Worm (Caenorhabditis elegans) whole organism, young adult: ENCODE results near the gene mdt-26.

Experiments used
- F10E7.11 ChIP-seq: sonication (generic microtip); optimal IDR thresholded peaks from 2 replicates; lab custom pipeline; 2017; ENCODE audit warnings: mild to moderate bottlenecking, missing genetic modification characterization, moderate library complexity, missing compliant biosample characterization
- F39B2.1 ChIP-seq: fragments of 200-800 bp; sonication (Bioruptor generic); IDR thresholded peaks from 2 replicates; pipeline ENCODE4 v1.3.6; 2022; ENCODE audit warnings: missing genetic modification reagents, missing genetic modification characterization, missing compliant biosample characterization
- F49E8.2 ChIP-seq: sonication (generic microtip); optimal IDR thresholded peaks from 3 replicates; lab custom pipeline; 2017; ENCODE audit warnings: missing genetic modification characterization, mild to moderate bottlenecking, missing compliant biosample characterization, antibody characterized with exemption, moderate library complexity; ENCODE audit not compliant: insufficient read depth
- K12H6.12 ChIP-seq: fragments of 200-800 bp; sonication (Bioruptor generic); optimal IDR thresholded peaks from 2 replicates; lab custom pipeline; 2018; ENCODE audit warnings: mild to moderate bottlenecking, missing genetic modification characterization, missing compliant biosample characterization
- T07F8.4 ChIP-seq: sonication (generic microtip); optimal IDR thresholded peaks from 2 replicates; lab custom pipeline; 2016; ENCODE audit warnings: mild to moderate bottlenecking, missing genetic modification characterization, moderate library complexity, missing compliant biosample characterization
- Y56A3A.18 ChIP-seq: fragments of 200-800 bp; sonication (Bioruptor generic); IDR thresholded peaks from 2 replicates; pipeline ENCODE4 v1.3.6; 2022; ENCODE audit warnings: missing genetic modification reagents, missing genetic modification characterization, missing compliant biosample characterization
- Y95B8A.8 ChIP-seq: fragments of 200-800 bp; sonication (Bioruptor generic); IDR thresholded peaks from 2 replicates; pipeline ENCODE4 v1.3.6; 2022; ENCODE audit warnings: missing genetic modification reagents, missing genetic modification characterization, missing compliant biosample characterization
- ama-1 ChIP-seq, 3 experiments: fragments of 150-350 bp in 1 of 3; sonication (generic microtip) in 2 of 3; optimal IDR thresholded peaks; 2 replicates each; lab custom pipeline; 2014 to 2018; ENCODE audit warnings: missing biosample characterization in 2 of 3, missing genetic modification characterization in 2 of 3, missing genetic modification reagents in 2 of 3
- atf-7 ChIP-seq: sonication (generic microtip); optimal IDR thresholded peaks from 2 replicates; lab custom pipeline; 2017; ENCODE audit warnings: mild to moderate bottlenecking, missing genetic modification characterization, missing compliant biosample characterization
- attf-5 ChIP-seq: fragments of 200-800 bp; sonication (Bioruptor generic); optimal IDR thresholded peaks from 2 replicates; lab custom pipeline; 2018; ENCODE audit warnings: mild to moderate bottlenecking, missing genetic modification characterization, missing compliant biosample characterization
- ccch-3 ChIP-seq: fragments of 200-800 bp; sonication (Bioruptor generic); optimal IDR thresholded peaks from 2 replicates; lab custom pipeline; 2018; ENCODE audit warnings: mild to moderate bottlenecking, missing genetic modification characterization, missing compliant biosample characterization
- cebp-2 ChIP-seq: fragments of 200-800 bp; sonication (Bioruptor generic); IDR thresholded peaks from 2 replicates; pipeline ENCODE4 v1.3.6; 2022; ENCODE audit warnings: missing genetic modification characterization, missing compliant biosample characterization
- ceh-27 ChIP-seq: fragments of 200-800 bp; sonication (Bioruptor generic); optimal IDR thresholded peaks from 2 replicates; lab custom pipeline; 2018; ENCODE audit warnings: mild to moderate bottlenecking, missing genetic modification characterization, moderate library complexity, missing compliant biosample characterization
- ceh-40 ChIP-seq: fragments of 200-800 bp; sonication (Bioruptor generic); IDR thresholded peaks from 2 replicates; pipeline ENCODE4 v1.3.6; 2022; ENCODE audit warnings: missing genetic modification characterization, missing compliant biosample characterization
- ceh-58 ChIP-seq: fragments of 200-800 bp; sonication (Bioruptor generic); IDR thresholded peaks from 2 replicates; pipeline ENCODE4 v1.3.6; 2022; ENCODE audit warnings: missing genetic modification characterization, missing compliant biosample characterization
- ceh-91 ChIP-seq: fragments of 200-800 bp; sonication (Bioruptor generic); IDR thresholded peaks from 2 replicates; pipeline ENCODE4 v1.3.6; 2022; ENCODE audit warnings: missing genetic modification reagents, missing genetic modification characterization, missing compliant biosample characterization
- chd-7 ChIP-seq: sonication (generic microtip); optimal IDR thresholded peaks from 2 replicates; lab custom pipeline; 2016; ENCODE audit warnings: mild to moderate bottlenecking, missing genetic modification characterization, moderate library complexity, missing compliant biosample characterization
- dpff-1 ChIP-seq: sonication (generic microtip); optimal IDR thresholded peaks from 2 replicates; lab custom pipeline; 2017; ENCODE audit warnings: mild to moderate bottlenecking, missing genetic modification characterization, missing compliant biosample characterization
- dpl-1 ChIP-seq: fragments of 150-350 bp; optimal IDR thresholded peaks from 2 replicates; lab custom pipeline; 2014; ENCODE audit warnings: missing biosample characterization, missing genetic modification reagents, missing genetic modification characterization
- egl-44 ChIP-seq: fragments of 200-800 bp; sonication (Bioruptor generic); IDR thresholded peaks from 2 replicates; pipeline ENCODE4 v1.3.6; 2022; ENCODE audit warnings: missing genetic modification reagents, missing genetic modification characterization, missing compliant biosample characterization
- ekl-4 ChIP-seq: fragments of 200-800 bp; sonication (Bioruptor generic); IDR thresholded peaks from 2 replicates; pipeline ENCODE4 v1.3.6; 2022; ENCODE audit warnings: missing genetic modification reagents, missing genetic modification characterization, missing compliant biosample characterization
- fkh-3 ChIP-seq: sonication (generic microtip); optimal IDR thresholded peaks from 2 replicates; lab custom pipeline; 2016; ENCODE audit warnings: mild to moderate bottlenecking, missing genetic modification characterization, missing compliant biosample characterization
- him-1 ChIP-seq: sonication (generic microtip); optimal IDR thresholded peaks from 2 replicates; lab custom pipeline; 2016; ENCODE audit warnings: missing genotype, missing genetic modification reagents, missing genetic modification characterization, missing compliant biosample characterization
- hlh-12 ChIP-seq: sonication (generic microtip); optimal IDR thresholded peaks from 2 replicates; lab custom pipeline; 2016; ENCODE audit warnings: missing genetic modification characterization, missing compliant biosample characterization
- hlh-26 ChIP-seq: fragments of 200-800 bp; sonication (Bioruptor generic); conservative IDR thresholded peaks from 2 replicates; pipeline ENCODE4 v1.3.6; 2022; ENCODE audit warnings: missing genetic modification reagents, missing genetic modification characterization, missing compliant biosample characterization
- hmg-1.2 ChIP-seq: fragments of 200-800 bp; sonication (Bioruptor generic); IDR thresholded peaks from 2 replicates; pipeline ENCODE4 v1.3.6; 2022; ENCODE audit warnings: missing genetic modification reagents, missing genetic modification characterization, missing compliant biosample characterization
- lag-1 ChIP-seq: fragments of 200-800 bp; sonication (Bioruptor generic); IDR thresholded peaks from 2 replicates; pipeline ENCODE4 v1.3.6; 2022; ENCODE audit warnings: missing genetic modification reagents, missing genetic modification characterization, missing compliant biosample characterization
- lin-26 ChIP-seq: fragments of 200-800 bp; sonication (Bioruptor generic); IDR thresholded peaks from 2 replicates; pipeline ENCODE4 v1.3.6; 2022; ENCODE audit warnings: missing genetic modification reagents, missing genetic modification characterization, missing compliant biosample characterization
- lin-35 ChIP-seq, 3 experiments: fragments of 150-350 bp in 2 of 3; sonication (generic microtip) in 1 of 3; optimal IDR thresholded peaks; 2 replicates each; lab custom pipeline; 2014 to 2018; ENCODE audit warnings: missing biosample characterization in 3 of 3, missing genetic modification characterization in 3 of 3, missing genetic modification reagents in 3 of 3
- lsl-1 ChIP-seq: fragments of 200-800 bp; sonication (Bioruptor generic); optimal IDR thresholded peaks from 2 replicates; lab custom pipeline; 2018; ENCODE audit warnings: mild to moderate bottlenecking, missing genetic modification characterization, moderate library complexity, missing compliant biosample characterization
- lsy-27 ChIP-seq: sonication (generic microtip); optimal IDR thresholded peaks from 2 replicates; lab custom pipeline; 2017; ENCODE audit warnings: missing genetic modification characterization, mild to moderate bottlenecking, missing compliant biosample characterization, antibody characterized with exemption, missing genotype, borderline replicate concordance; ENCODE audit not compliant: insufficient read depth
- madf-10 ChIP-seq: sonication (generic microtip); optimal IDR thresholded peaks from 2 replicates; lab custom pipeline; 2016; ENCODE audit warnings: mild to moderate bottlenecking, missing genetic modification characterization, missing compliant biosample characterization
- mcd-1 ChIP-seq: fragments of 200-800 bp; sonication (Bioruptor generic); IDR thresholded peaks from 2 replicates; pipeline ENCODE4 v1.3.6; 2022; ENCODE audit warnings: missing genetic modification reagents, missing genetic modification characterization, missing compliant biosample characterization
- nfyb-1 ChIP-seq: fragments of 200-800 bp; sonication (Bioruptor generic); IDR thresholded peaks from 2 replicates; pipeline ENCODE4 v1.3.6; 2022; ENCODE audit warnings: missing genetic modification reagents, missing genetic modification characterization, missing compliant biosample characterization
- nhr-80 ChIP-seq: sonication (generic microtip); optimal IDR thresholded peaks from 2 replicates; lab custom pipeline; 2016; ENCODE audit warnings: missing genetic modification characterization, missing compliant biosample characterization
- repo-1 ChIP-seq: sonication (generic microtip); optimal IDR thresholded peaks from 2 replicates; lab custom pipeline; 2017; ENCODE audit warnings: mild to moderate bottlenecking, missing genetic modification characterization, missing compliant biosample characterization
- rpc-1 ChIP-seq, 2 experiments: fragments of 150-350 bp in 1 of 2; sonication (generic microtip) in 1 of 2; optimal IDR thresholded peaks; 2 replicates each; lab custom pipeline; 2014 to 2018; ENCODE audit warnings: missing biosample characterization in 1 of 2, missing genetic modification characterization in 1 of 2, missing genetic modification reagents in 1 of 2, missing genotype in 1 of 2
- sdz-38 ChIP-seq: sonication (generic microtip); optimal IDR thresholded peaks from 2 replicates; lab custom pipeline; 2016; ENCODE audit warnings: missing genotype, missing genetic modification characterization, missing compliant biosample characterization
- sea-2 ChIP-seq: fragments of 200-800 bp; sonication (Bioruptor generic); IDR thresholded peaks from 2 replicates; pipeline ENCODE4 v1.3.6; 2022; ENCODE audit warnings: missing genetic modification characterization, missing compliant biosample characterization
- snpc-1.3 ChIP-seq: sonication (generic microtip); optimal IDR thresholded peaks from 2 replicates; lab custom pipeline; 2017; ENCODE audit warnings: missing genetic modification characterization, mild to moderate bottlenecking, missing compliant biosample characterization, antibody characterized with exemption, moderate library complexity, missing genotype, missing genetic modification reagents; ENCODE audit not compliant: insufficient read depth
- somi-1 ChIP-seq: fragments of 200-800 bp; sonication (Bioruptor generic); optimal IDR thresholded peaks from 2 replicates; lab custom pipeline; 2018; ENCODE audit warnings: mild to moderate bottlenecking, missing genetic modification characterization, missing compliant biosample characterization
- tbp1 ChIP-seq: fragments of 200-800 bp; sonication (Bioruptor generic); optimal IDR thresholded peaks from 2 replicates; lab custom pipeline; 2018; ENCODE audit warnings: mild to moderate bottlenecking, missing genetic modification characterization, missing compliant biosample characterization
- xnd-1 ChIP-seq: sonication (generic microtip); optimal IDR thresholded peaks from 2 replicates; lab custom pipeline; 2016; ENCODE audit warnings: missing genotype, missing genetic modification reagents, missing genetic modification characterization, missing compliant biosample characterization
- zfh-2 ChIP-seq: fragments of 200-800 bp; sonication (Bioruptor generic); conservative IDR thresholded peaks from 2 replicates; pipeline ENCODE4 v1.3.6; 2022; ENCODE audit warnings: missing genetic modification reagents, missing genetic modification characterization, missing compliant biosample characterization
- zim-3 ChIP-seq: sonication (generic microtip); optimal IDR thresholded peaks from 2 replicates; lab custom pipeline; 2017; ENCODE audit warnings: mild to moderate bottlenecking, missing genetic modification characterization, moderate library complexity, missing compliant biosample characterization
- ztf-26 ChIP-seq: sonication (generic microtip); optimal IDR thresholded peaks from 2 replicates; lab custom pipeline; 2017; ENCODE audit warnings: missing genetic modification characterization, missing compliant biosample characterization
- ztf-6 ChIP-seq: fragments of 200-800 bp; sonication (Bioruptor generic); IDR thresholded peaks from 2 replicates; pipeline ENCODE4 v1.3.6; 2022; ENCODE audit warnings: missing genetic modification reagents, missing genetic modification characterization, missing compliant biosample characterization

mdt-26 gene

DNA sequence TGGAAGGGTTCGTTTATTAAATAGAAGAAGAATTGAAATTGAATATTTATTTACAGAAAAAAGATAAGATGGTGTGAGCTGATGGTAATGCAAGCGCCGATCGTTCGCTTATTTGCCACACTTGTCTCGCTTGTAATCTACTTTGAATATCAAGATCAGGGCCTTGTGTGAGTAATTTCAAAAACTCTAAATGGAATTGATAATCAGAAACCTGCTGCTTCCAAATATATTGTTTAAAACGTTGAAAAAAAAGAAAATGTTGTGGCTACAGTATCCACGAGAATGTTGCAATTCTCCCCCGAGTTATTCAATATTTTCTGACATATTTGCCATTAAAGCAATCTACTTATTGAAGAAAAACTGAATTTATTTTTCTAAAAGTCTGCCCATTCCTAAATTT lies 49.9 kb downstream of the mdt-26 start (continued):
- no peak for TF ChIP-seq dpff-1 (tag; lab: Kevin White, UChicago)
- TF ChIP-seq hlh-12 (tag; lab: Kevin White, UChicago) = no peak

DNA sequence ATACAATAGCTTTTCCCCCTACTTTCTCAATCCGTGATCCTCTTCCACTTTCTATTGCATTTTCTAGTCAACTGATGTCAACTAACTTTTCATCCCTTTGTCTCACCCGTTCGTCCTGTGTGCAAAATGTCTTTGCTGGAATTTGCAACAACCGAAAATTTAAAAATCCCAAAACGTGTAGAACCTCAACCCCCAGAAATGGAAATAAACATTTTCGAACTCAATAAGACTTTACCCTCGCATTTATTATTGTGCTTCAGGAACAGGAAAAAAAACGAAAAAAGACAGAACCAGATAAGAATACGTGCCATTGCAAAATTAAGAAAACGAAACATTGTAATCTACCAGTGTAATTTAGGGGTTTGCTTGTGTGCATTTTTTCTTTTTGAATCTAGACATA lies 51.1 kb downstream of the mdt-26 start:
- no peak for TF ChIP-seq rpc-1 (optimal IDR thresholded peaks at IDR 0.05; lab: Kevin White, UChicago)
- TF ChIP-seq rpc-1 (tag; optimal IDR thresholded peaks at IDR 0.05; lab: Kevin White, UChicago) = no peak
- no peak for TF ChIP-seq K12H6.12 (tag; lab: Kevin White, UChicago)
- TF ChIP-seq atf-7 (tag; lab: Kevin White, UChicago) = no peak
- TF ChIP-seq Y56A3A.18 (GFP tag; lab: Robert Waterston, UW) = no peak
- TF ChIP-seq ztf-26 (tag; lab: Kevin White, UChicago) = no peak
- TF ChIP-seq ceh-91 (GFP tag; lab: Robert Waterston, UW) = no peak
- TF ChIP-seq ekl-4 = peak; percentile 43; the same call in 1 of the 2 replicates
- peak; percentile 3 for TF ChIP-seq him-1 (tag; lab: Kevin White, UChicago)
- no peak for TF ChIP-seq F10E7.11 (tag; lab: Kevin White, UChicago)
- TF ChIP-seq cebp-2 = no peak
- no peak for TF ChIP-seq zfh-2 (GFP tag; lab: Robert Waterston, UW)
- no peak for TF ChIP-seq ceh-40 (GFP tag; lab: Robert Waterston, UW)
- TF ChIP-seq lin-35 (GFP tag; optimal IDR thresholded peaks at IDR 0.05; lab: Kevin White, UChicago) = no peak
- TF ChIP-seq tbp1 (GFP tag; lab: Kevin White, UChicago) = no peak
- peak; percentile 38; the same call in 1 of the 2 replicates for TF ChIP-seq lin-26 (GFP tag; lab: Robert Waterston, UW)
- no peak for TF ChIP-seq zim-3 (tag; lab: Kevin White, UChicago)
- no peak for TF ChIP-seq egl-44 (GFP tag; lab: Robert Waterston, UW)
- no peak for TF ChIP-seq lsl-1 (GFP tag; lab: Kevin White, UChicago)
- TF ChIP-seq Y95B8A.8 (GFP tag; lab: Robert Waterston, UW) = peak; percentile 63; the same call in 1 of the 2 replicates
- TF ChIP-seq xnd-1 (tag; lab: Kevin White, UChicago) = no peak
- TF ChIP-seq nfyb-1 (GFP tag; lab: Robert Waterston, UW) = peak; percentile 58; the same call in 1 of the 2 replicates
- no peak for TF ChIP-seq fkh-3 (tag; lab: Kevin White, UChicago)
- no peak for TF ChIP-seq hmg-1.2 (GFP tag; lab: Robert Waterston, UW)
- TF ChIP-seq sea-2 (GFP tag; lab: Robert Waterston, UW) = no peak
- no peak for TF ChIP-seq ceh-58
- TF ChIP-seq sdz-38 (tag; lab: Kevin White, UChicago) = no peak
- TF ChIP-seq ccch-3 (GFP tag; lab: Kevin White, UChicago) = no peak
- no peak for TF ChIP-seq ama-1 (optimal IDR thresholded peaks at IDR 0.05; lab: Kevin White, UChicago)
- TF ChIP-seq ama-1 (GFP tag; optimal IDR thresholded peaks at IDR 0.05; lab: Kevin White, UChicago) = peak in 1 of 2 experiments; percentile 45
- TF ChIP-seq ceh-27 = no peak
- no peak for TF ChIP-seq mcd-1 (GFP tag; lab: Robert Waterston, UW)
- no peak for TF ChIP-seq ztf-6 (GFP tag; lab: Robert Waterston, UW)
- TF ChIP-seq repo-1 (tag; lab: Kevin White, UChicago) = no peak
- no peak for TF ChIP-seq nhr-80 (tag; lab: Kevin White, UChicago)
- TF ChIP-seq lag-1 (GFP tag; lab: Robert Waterston, UW) = no peak
- TF ChIP-seq madf-10 (tag; lab: Kevin White, UChicago) = no peak
- TF ChIP-seq chd-7 (tag; lab: Kevin White, UChicago) = no peak
- no peak for TF ChIP-seq F39B2.1 (GFP tag; lab: Robert Waterston, UW)
- no peak for TF ChIP-seq T07F8.4 (tag; lab: Kevin White, UChicago)
- TF ChIP-seq lsy-27 (tag; lab: Kevin White, UChicago) = no peak
- no peak for TF ChIP-seq somi-1 (GFP tag; lab: Kevin White, UChicago)
- TF ChIP-seq snpc-1.3 (tag; lab: Kevin White, UChicago) = no peak
- no peak for TF ChIP-seq attf-5 (GFP tag; lab: Kevin White, UChicago)
- no peak for TF ChIP-seq dpl-1 (GFP tag; lab: Kevin White, UChicago)
- no peak for TF ChIP-seq F49E8.2 (tag; lab: Kevin White, UChicago)
- TF ChIP-seq hlh-26 = no peak
